Fruit fly (Drosophila melanogaster): Measurements from ENCODE around the gene Gas41.

Gas41 gene

dm6 chr2L:6968013-6968517, 18.1 kb upstream of the Gas41 start (continued):
- no peak for TF ChIP-seq spab (GFP tag; optimal IDR thresholded peaks at IDR 0.05)
- TF ChIP-seq Eip78C (GFP tag): peak; percentile 86
- TF ChIP-seq Hr4 (GFP tag; optimal IDR thresholded peaks at IDR 0.05): no peak
- no peak for TF ChIP-seq fd85E (GFP tag; optimal IDR thresholded peaks at IDR 0.05)
- peak; percentile 56; the same call in 2 of the 3 replicates for TF ChIP-seq eg (GFP tag; IDR thresholded peaks at IDR 0.05)
- peak; percentile 51; the same call in 2 of the 3 replicates for TF ChIP-seq CG6163 (GFP tag; IDR thresholded peaks at IDR 0.05)
- no peak for TF ChIP-seq fd59A (GFP tag; optimal IDR thresholded peaks at IDR 0.05)
- TF ChIP-seq CG11902 (GFP tag; optimal IDR thresholded peaks at IDR 0.05): no peak
- TF ChIP-seq dac (GFP tag; optimal IDR thresholded peaks at IDR 0.05): no peak
- TF ChIP-seq Met (GFP tag; optimal IDR thresholded peaks at IDR 0.05): no peak
- peak; percentile 21 for TF ChIP-seq CG32006 (GFP tag; optimal IDR thresholded peaks at IDR 0.05)
- TF ChIP-seq CG6792 (GFP tag; optimal IDR thresholded peaks at IDR 0.05): peak; percentile 38
- no peak for TF ChIP-seq CG3032 (tag; optimal IDR thresholded peaks at IDR 0.05)
- no peak for TF ChIP-seq CG8319 (GFP tag; optimal IDR thresholded peaks at IDR 0.05)
- peak; percentile 94 for TF ChIP-seq fkh (GFP tag; optimal IDR thresholded peaks at IDR 0.05)
- peak; percentile 73 for TF ChIP-seq CG3919 (GFP tag; optimal IDR thresholded peaks at IDR 0.05)
- no peak for TF ChIP-seq Lpt (GFP tag; optimal IDR thresholded peaks at IDR 0.05)
- no peak for TF ChIP-seq CG9139 (GFP tag; optimal IDR thresholded peaks at IDR 0.05)
- no peak for TF ChIP-seq vri (GFP tag; optimal IDR thresholded peaks at IDR 0.05)
- TF ChIP-seq Smox (GFP tag; optimal IDR thresholded peaks at IDR 0.05): peak; percentile 55
- TF ChIP-seq OdsH (GFP tag; optimal IDR thresholded peaks at IDR 0.05): no peak
- peak; percentile 83 for TF ChIP-seq svp (GFP tag)
- TF ChIP-seq CG11762 (GFP tag; optimal IDR thresholded peaks at IDR 0.05; ENCODE audit: insufficient read depth): no peak
- no peak for TF ChIP-seq Sox102F (GFP tag; optimal IDR thresholded peaks at IDR 0.05)
- peak; percentile 57 for TF ChIP-seq esn (GFP tag; optimal IDR thresholded peaks at IDR 0.05)
- no peak for TF ChIP-seq CG16779 (tag; optimal IDR thresholded peaks at IDR 0.05)
- TF ChIP-seq Ets96B (tag; optimal IDR thresholded peaks at IDR 0.05): peak; percentile 44
- peak; percentile 30 for TF ChIP-seq CG1621 (tag; optimal IDR thresholded peaks at IDR 0.05)
- TF ChIP-seq CG15336 (GFP tag; IDR thresholded peaks at IDR 0.05): peak; percentile 24; the same call in 1 of the 2 replicates
- peak; percentile 64 for TF ChIP-seq Sox14 (GFP tag; optimal IDR thresholded peaks at IDR 0.05)
- peak; percentile 10 for TF ChIP-seq CG34406 (GFP tag; optimal IDR thresholded peaks at IDR 0.05)
- no peak for TF ChIP-seq CG10669 (GFP tag; optimal IDR thresholded peaks at IDR 0.05)
- peak in 1 of 2 experiments; percentile 49 for TF ChIP-seq ss (GFP tag; optimal IDR thresholded peaks at IDR 0.05)

- no peak for TF ChIP-seq CG34406 (GFP tag; optimal IDR thresholded peaks at IDR 0.05)
- TF ChIP-seq CG6276 (GFP tag; optimal IDR thresholded peaks at IDR 0.05): no peak
- no peak for TF ChIP-seq CG8319 (GFP tag; optimal IDR thresholded peaks at IDR 0.05)
- TF ChIP-seq Eip93F (GFP tag; optimal IDR thresholded peaks at IDR 0.05): peak; percentile 41
- TF ChIP-seq Lpt (GFP tag; optimal IDR thresholded peaks at IDR 0.05): no peak
- TF ChIP-seq CG7368 (GFP tag; optimal IDR thresholded peaks at IDR 0.05): no peak
- TF ChIP-seq CG10669 (GFP tag; optimal IDR thresholded peaks at IDR 0.05): no peak
- TF ChIP-seq CG32006 (GFP tag; optimal IDR thresholded peaks at IDR 0.05): peak; percentile 11
- peak; percentile 18 for TF ChIP-seq OdsH (GFP tag; optimal IDR thresholded peaks at IDR 0.05)
- no peak for TF ChIP-seq CG9139 (GFP tag; optimal IDR thresholded peaks at IDR 0.05)
- TF ChIP-seq Sox15 (GFP tag; optimal IDR thresholded peaks at IDR 0.05): peak; percentile 5
- no peak for TF ChIP-seq Sox14 (GFP tag; optimal IDR thresholded peaks at IDR 0.05)
- 0 out of 3 replicates have a peak, but pooled peaks have one; percentile 2 for TF ChIP-seq CG8119 (GFP tag; IDR thresholded peaks at IDR 0.05)
- TF ChIP-seq lz (GFP tag; optimal IDR thresholded peaks at IDR 0.05): no peak
- no peak for TF ChIP-seq CG6792 (GFP tag; optimal IDR thresholded peaks at IDR 0.05)
- no peak for TF ChIP-seq acj6 (GFP tag; optimal IDR thresholded peaks at IDR 0.05)
- peak; percentile 12 for TF ChIP-seq fd59A (GFP tag; optimal IDR thresholded peaks at IDR 0.05)
- no peak for TF ChIP-seq Met (GFP tag; optimal IDR thresholded peaks at IDR 0.05)
- 0 out of 3 replicates have a peak, but pooled peaks have one; percentile 6 for TF ChIP-seq CG6163 (GFP tag; IDR thresholded peaks at IDR 0.05)
- TF ChIP-seq eg (GFP tag; IDR thresholded peaks at IDR 0.05): peak; percentile 2; the same call in 1 of the 3 replicates
- peak; percentile 60 for TF ChIP-seq CG6854 (GFP tag; optimal IDR thresholded peaks at IDR 0.05)
- peak in 1 of 2 experiments; percentile 41 for TF ChIP-seq salr (GFP tag; optimal IDR thresholded peaks at IDR 0.05)
- TF ChIP-seq esn (GFP tag; optimal IDR thresholded peaks at IDR 0.05): no peak
- no peak for TF ChIP-seq vri (GFP tag; optimal IDR thresholded peaks at IDR 0.05)
- no peak for TF ChIP-seq pdm3 (GFP tag; optimal IDR thresholded peaks at IDR 0.05)
- no peak for TF ChIP-seq CG8632 (GFP tag; optimal IDR thresholded peaks at IDR 0.05)
- TF ChIP-seq Eip75B (GFP tag; optimal IDR thresholded peaks at IDR 0.05): no peak
- TF ChIP-seq Eip78C (GFP tag): peak; percentile 14
- peak; percentile 21 for TF ChIP-seq CG3032 (tag; optimal IDR thresholded peaks at IDR 0.05)
- no peak for TF ChIP-seq Hr4 (GFP tag; optimal IDR thresholded peaks at IDR 0.05)
- no peak for TF ChIP-seq Ets96B (tag; optimal IDR thresholded peaks at IDR 0.05)
- TF ChIP-seq CG4318 (GFP tag; optimal IDR thresholded peaks at IDR 0.05): no peak
Observed at dm6 chr2L:6967422-6968012, 17.5 kb upstream of the Gas41 start, which contains the start of gene Sumo. Gene Sumo, minus strand, starts transcription at chr2L:6967644.
